Fruit fly (Drosophila melanogaster): ENCODE data around the gene Hsc70-3.

The Hsc70-3 gene

dm6 chrX:11852310-11852709, 45.4 kb upstream of the Hsc70-3 start, which contains the start of gene p24-1 (continued):
- no peak for TF ChIP-seq Atf3 (GFP tag; optimal IDR thresholded peaks at IDR 0.05)
- peak; percentile 60 for TF ChIP-seq CG10543 (GFP tag; optimal IDR thresholded peaks at IDR 0.05)
- peak; percentile 22 for TF ChIP-seq CG1647 (GFP tag; optimal IDR thresholded peaks at IDR 0.05)
- TF ChIP-seq Asciz (GFP tag; optimal IDR thresholded peaks at IDR 0.05), result no peak
- TF ChIP-seq pum (GFP tag; optimal IDR thresholded peaks at IDR 0.05), result peak; percentile 28
- TF ChIP-seq E2f2 (GFP tag; IDR thresholded peaks at IDR 0.05), result peak; percentile 94
- peak; percentile 64 for TF ChIP-seq CG9609 (GFP tag; optimal IDR thresholded peaks at IDR 0.05)
- TF ChIP-seq D (optimal IDR thresholded peaks at IDR 0.05), result no peak
- no peak for TF ChIP-seq D (GFP tag; optimal IDR thresholded peaks at IDR 0.05)
- no peak for TF ChIP-seq salm (tag; optimal IDR thresholded peaks at IDR 0.05)
- TF ChIP-seq eve (GFP tag; optimal IDR thresholded peaks at IDR 0.05), result no peak
- no peak for TF ChIP-seq jing (GFP tag; optimal IDR thresholded peaks at IDR 0.05)
- peak; percentile 56; the same call in 2 of the 4 replicates for TF ChIP-seq Gug (GFP tag; IDR thresholded peaks at IDR 0.05)
- peak; percentile 40 for TF ChIP-seq CG12942 (GFP tag; optimal IDR thresholded peaks at IDR 0.05)
- TF ChIP-seq Dip3 (GFP tag; optimal IDR thresholded peaks at IDR 0.05), result peak; percentile 42
- TF ChIP-seq usp (GFP tag; optimal IDR thresholded peaks at IDR 0.05), result no peak
- no peak for TF ChIP-seq Poxn (GFP tag; IDR thresholded peaks at IDR 0.05)
- no peak for TF ChIP-seq btn (GFP tag; optimal IDR thresholded peaks at IDR 0.05)
- TF ChIP-seq CG13775 (GFP tag; optimal IDR thresholded peaks at IDR 0.05), result no peak
- peak; percentile 11 to 96 for TF ChIP-seq Pdp1 (GFP tag; optimal IDR thresholded peaks at IDR 0.05)
- no peak for TF ChIP-seq zf30C (GFP tag; optimal IDR thresholded peaks at IDR 0.05)
- TF ChIP-seq bbx (GFP tag; IDR thresholded peaks at IDR 0.05; ENCODE audit: partially characterized antibody), result peak; percentile 93
- peak; percentile 18 for TF ChIP-seq Deaf1 (tag; optimal IDR thresholded peaks at IDR 0.05)
- TF ChIP-seq CG12744 (GFP tag; optimal IDR thresholded peaks at IDR 0.05), result no peak
- peak; percentile 30 for TF ChIP-seq CG12769 (tag; optimal IDR thresholded peaks at IDR 0.05)
- no peak for TF ChIP-seq ac (GFP tag; optimal IDR thresholded peaks at IDR 0.05)
- peak; percentile 94 for TF ChIP-seq CG42726 (GFP tag; IDR thresholded peaks at IDR 0.05; ENCODE audit: partially characterized antibody)
- no peak for TF ChIP-seq gcm2 (GFP tag; optimal IDR thresholded peaks at IDR 0.05)
- TF ChIP-seq CG4854 (GFP tag; optimal IDR thresholded peaks at IDR 0.05), result peak; percentile 43
- TF ChIP-seq CG10462 (GFP tag; optimal IDR thresholded peaks at IDR 0.05), result no peak
- no peak for TF ChIP-seq CG10209 (GFP tag; optimal IDR thresholded peaks at IDR 0.05)
- peak; percentile 11 for TF ChIP-seq CG9876 (GFP tag; optimal IDR thresholded peaks at IDR 0.05)

dm6 chrX:11849267-11849666, 42.4 kb upstream of the Hsc70-3 start:
- no peak for TF ChIP-seq Ets97D (GFP tag; optimal IDR thresholded peaks at IDR 0.05)
- no peak for TF ChIP-seq esg (GFP tag; conservative IDR thresholded peaks at IDR 0.05)
- no peak for TF ChIP-seq CG32772 (GFP tag; IDR thresholded peaks at IDR 0.05)
- TF ChIP-seq CG7271 (tag; optimal IDR thresholded peaks at IDR 0.05), result no peak
- no peak for TF ChIP-seq Camta (GFP tag; optimal IDR thresholded peaks at IDR 0.05)
- TF ChIP-seq pan (optimal IDR thresholded peaks at IDR 0.05), result no peak
- TF ChIP-seq pan (GFP tag; optimal IDR thresholded peaks at IDR 0.05 in 1 of 2, IDR thresholded peaks at IDR 0.05 in 1 of 2), result peak in 1 of 2 experiments; percentile 16
- TF ChIP-seq CG10274 (GFP tag; optimal IDR thresholded peaks at IDR 0.05), result no peak
- TF ChIP-seq cad (GFP tag; optimal IDR thresholded peaks at IDR 0.05), result no peak
- no peak for TF ChIP-seq CG9437 (GFP tag; optimal IDR thresholded peaks at IDR 0.05)
- no peak for TF ChIP-seq ttk (GFP tag; IDR thresholded peaks at IDR 0.05)
- TF ChIP-seq CG16779 (GFP tag; IDR thresholded peaks at IDR 0.05), result no peak
- TF ChIP-seq Fer1 (GFP tag; optimal IDR thresholded peaks at IDR 0.05), result no peak
- TF ChIP-seq CG14441 (GFP tag; IDR thresholded peaks at IDR 0.05), result peak; percentile 40
- no peak for TF ChIP-seq p53 (GFP tag; optimal IDR thresholded peaks at IDR 0.05)
- TF ChIP-seq CG12071 (GFP tag; optimal IDR thresholded peaks at IDR 0.05), result no peak
- no peak for TF ChIP-seq CG14965 (GFP tag; optimal IDR thresholded peaks at IDR 0.05; ENCODE audit: borderline replicate concordance)
- no peak for TF ChIP-seq jing (GFP tag; optimal IDR thresholded peaks at IDR 0.05)
- TF ChIP-seq CG2712 (tag; optimal IDR thresholded peaks at IDR 0.05), result no peak
- peak; percentile 59; the same call in 1 of the 2 replicates for TF ChIP-seq vvl (GFP tag; IDR thresholded peaks at IDR 0.05)
- TF ChIP-seq CG4617 (GFP tag; optimal IDR thresholded peaks at IDR 0.05; ENCODE audit: borderline replicate concordance), result no peak
- peak; percentile 60 for TF ChIP-seq CG12769 (tag; optimal IDR thresholded peaks at IDR 0.05)
- TF ChIP-seq CG1603 (tag; optimal IDR thresholded peaks at IDR 0.05), result no peak
